Worm (Caenorhabditis elegans) whole organism, L1 larva: ENCODE measurements around the gene sec-31.

ENCODE experiments used
- alr-1 ChIP-seq: fragments of 200-800 bp; sonication (Bioruptor generic); optimal IDR thresholded peaks from 2 replicates; lab custom pipeline; 2018; ENCODE audit warnings: borderline replicate concordance, mild to moderate bottlenecking, missing genetic modification characterization, missing compliant biosample characterization
- aly-2 ChIP-seq: fragments of 150-350 bp; optimal IDR thresholded peaks from 2 replicates; lab custom pipeline; 2014; ENCODE audit warnings: missing biosample characterization, missing genetic modification characterization
- ama-1 ChIP-seq: fragments of 150-350 bp; optimal IDR thresholded peaks from 2 replicates; lab custom pipeline; 2014
- ces-1 ChIP-seq: fragments of 150-350 bp; optimal IDR thresholded peaks from 2 replicates; lab custom pipeline; 2014; ENCODE audit warnings: missing biosample characterization, missing genetic modification reagents, missing genetic modification characterization
- egl-27 ChIP-seq, 2 experiments: fragments of 150-350 bp in 1 of 2; sonication (generic microtip); optimal IDR thresholded peaks; 3 replicates each; lab custom pipeline; 2017 to 2018; ENCODE audit warnings: missing biosample characterization in 2 of 2, missing genetic modification characterization in 2 of 2, missing genetic modification reagents in 2 of 2
- fkh-10 ChIP-seq: sonication (generic microtip); optimal IDR thresholded peaks from 2 replicates; lab custom pipeline; 2017; ENCODE audit warnings: missing biosample characterization, missing genetic modification reagents, missing genetic modification characterization
- fos-1 ChIP-seq: fragments of 150-350 bp; optimal IDR thresholded peaks from 2 replicates; lab custom pipeline; 2014; ENCODE audit warnings: missing biosample characterization, missing genetic modification characterization
- irx-1 ChIP-seq: sonication (generic microtip); optimal IDR thresholded peaks from 2 replicates; lab custom pipeline; 2016; ENCODE audit warnings: missing genetic modification characterization, missing compliant biosample characterization
- nhr-20 ChIP-seq: sonication (generic microtip); optimal IDR thresholded peaks from 2 replicates; lab custom pipeline; 2016; ENCODE audit warnings: mild to moderate bottlenecking, missing genetic modification characterization, missing compliant biosample characterization
- nhr-28 ChIP-seq: fragments of 150-350 bp; optimal IDR thresholded peaks from 2 replicates; lab custom pipeline; 2014; ENCODE audit warnings: missing biosample characterization, missing genetic modification characterization
- snu-23 ChIP-seq: sonication (generic microtip); optimal IDR thresholded peaks from 2 replicates; lab custom pipeline; 2016; ENCODE audit warnings: missing genetic modification characterization, missing compliant biosample characterization
- swsn-7 ChIP-seq: sonication (generic microtip); optimal IDR thresholded peaks from 2 replicates; lab custom pipeline; 2016; ENCODE audit warnings: missing genetic modification characterization, missing compliant biosample characterization
- unc-30 ChIP-seq: sonication (generic microtip); optimal IDR thresholded peaks from 2 replicates; lab custom pipeline; 2017; ENCODE audit warnings: missing biosample characterization, missing genetic modification characterization

- TF ChIP-seq nhr-20 (tag; lab: Kevin White, UChicago) (no peak), aly-2 (no peak), swsn-7 (no peak), nhr-28 (tag; lab: Kevin White, UChicago) (no peak), fos-1 (no peak), irx-1 (tag; lab: Kevin White, UChicago) (no peak), egl-27 (tag; optimal IDR thresholded peaks at IDR 0.05; lab: Kevin White, UChicago) (no peak), ama-1 (no peak), alr-1 (no peak), snu-23 (GFP tag; lab: Kevin White, UChicago) (no peak), unc-30 (no peak), ces-1 (GFP tag; lab: Kevin White, UChicago) (no peak), fkh-10 (GFP tag; lab: Kevin White, UChicago) (no peak)
Measured at ce11 chrIV:11316640-11317039, 55.0 kb downstream of the sec-31 start.
